Worm (Caenorhabditis elegans) whole organism, early embryonic: ENCODE data around the gene Y43F8C.7.

ENCODE experiments used
- B0310.2 ChIP-seq: sonication (generic microtip); optimal IDR thresholded peaks from 2 replicates; lab custom pipeline; 2016; ENCODE audit warnings: mild to moderate bottlenecking, missing genetic modification characterization, missing compliant biosample characterization
- F13C5.2 ChIP-seq: sonication (generic microtip); optimal IDR thresholded peaks from 2 replicates; lab custom pipeline; 2017; ENCODE audit warnings: mild to moderate bottlenecking, missing genetic modification characterization, inconsistent platforms, missing compliant biosample characterization
- aly-1 ChIP-seq: sonication (generic microtip); optimal IDR thresholded peaks from 2 replicates; lab custom pipeline; 2016; ENCODE audit warnings: missing genetic modification characterization, missing compliant biosample characterization
- ama-1 ChIP-seq: fragments of 150-350 bp; optimal IDR thresholded peaks from 2 replicates; lab custom pipeline; 2014
- ceh-13 ChIP-seq: fragments of 200-800 bp; sonication (Bioruptor generic); optimal IDR thresholded peaks from 2 replicates; lab custom pipeline; 2018; ENCODE audit warnings: mild to moderate bottlenecking, missing genetic modification characterization, missing compliant biosample characterization
- ceh-36 ChIP-seq: sonication (generic microtip); optimal IDR thresholded peaks from 2 replicates; lab custom pipeline; 2016; ENCODE audit warnings: missing genetic modification characterization, inconsistent platforms, missing compliant biosample characterization
- ets-7 ChIP-seq: sonication (generic microtip); optimal IDR thresholded peaks from 2 replicates; lab custom pipeline; 2016; ENCODE audit warnings: missing genotype, missing genetic modification characterization, missing compliant biosample characterization
- flt-1 ChIP-seq: fragments of 200-800 bp; sonication (Bioruptor generic); IDR thresholded peaks from 2 replicates; pipeline ENCODE4 v1.3.6; 2022; ENCODE audit warnings: missing genetic modification characterization, missing compliant biosample characterization
- hmbx-1 ChIP-seq: sonication (generic microtip); optimal IDR thresholded peaks from 2 replicates; lab custom pipeline; 2016; ENCODE audit warnings: mild to moderate bottlenecking, missing genetic modification characterization, missing compliant biosample characterization
- hmg-4 ChIP-seq: fragments of 200-800 bp; sonication (Bioruptor generic); optimal IDR thresholded peaks from 2 replicates; lab custom pipeline; 2018; ENCODE audit warnings: mild to moderate bottlenecking, missing genetic modification characterization, missing compliant biosample characterization
- hnd-1 ChIP-seq: sonication (generic microtip); optimal IDR thresholded peaks from 2 replicates; lab custom pipeline; 2016; ENCODE audit warnings: missing genetic modification characterization, missing compliant biosample characterization
- pes-1 ChIP-seq: fragments of 200-800 bp; sonication (Bioruptor generic); IDR thresholded peaks from 2 replicates; pipeline ENCODE4 v1.3.6; 2022; ENCODE audit warnings: missing genetic modification reagents, missing genetic modification characterization, missing compliant biosample characterization
- scrt-1 ChIP-seq: fragments of 200-800 bp; sonication (Bioruptor generic); IDR thresholded peaks from 2 replicates; pipeline ENCODE4 v1.3.6; 2022; ENCODE audit warnings: missing genetic modification characterization, missing compliant biosample characterization
- sea-1 ChIP-seq: fragments of 200-800 bp; sonication (Bioruptor generic); conservative IDR thresholded peaks from 2 replicates; pipeline ENCODE4 v1.3.6; 2022; ENCODE audit warnings: missing genetic modification characterization, missing compliant biosample characterization
- tbx-11 ChIP-seq: fragments of 200-800 bp; sonication (Bioruptor generic); IDR thresholded peaks from 2 replicates; pipeline ENCODE4 v1.3.6; 2022; ENCODE audit warnings: missing genetic modification characterization, missing compliant biosample characterization
- tbx-37 ChIP-seq: fragments of 200-800 bp; sonication (Bioruptor generic); conservative IDR thresholded peaks from 2 replicates; pipeline ENCODE4 v1.3.6; 2022; ENCODE audit warnings: missing genetic modification reagents, missing genetic modification characterization, missing compliant biosample characterization
- tra-4 ChIP-seq: sonication (generic microtip); optimal IDR thresholded peaks from 2 replicates; lab custom pipeline; 2017; ENCODE audit warnings: missing genetic modification characterization, missing compliant biosample characterization

Y43F8C.7 gene

ce11 chrV:19629973-19630372 is 13.9 kb downstream of the Y43F8C.7 start:
- TF ChIP-seq scrt-1 (GFP tag; lab: Robert Waterston, UW), result no peak
- no peak for TF ChIP-seq tra-4
- no peak for TF ChIP-seq ceh-13 (GFP tag; lab: Kevin White, UChicago)
- no peak for TF ChIP-seq flt-1 (GFP tag; lab: Robert Waterston, UW)
- no peak for TF ChIP-seq pes-1
- TF ChIP-seq B0310.2 (tag; lab: Kevin White, UChicago), result no peak
- no peak for TF ChIP-seq tbx-37 (GFP tag; lab: Robert Waterston, UW)
- TF ChIP-seq hmbx-1 (tag; lab: Kevin White, UChicago), result no peak
- no peak for TF ChIP-seq aly-1 (tag; lab: Kevin White, UChicago)
- no peak for TF ChIP-seq F13C5.2 (tag; lab: Kevin White, UChicago)
- no peak for TF ChIP-seq ets-7
- TF ChIP-seq tbx-11, result no peak
- no peak for TF ChIP-seq sea-1 (GFP tag; lab: Robert Waterston, UW)
- no peak for TF ChIP-seq hnd-1
- no peak for TF ChIP-seq ceh-36 (tag; lab: Kevin White, UChicago)
- TF ChIP-seq hmg-4 (GFP tag; lab: Kevin White, UChicago), result no peak

ce11 chrV:19629544-19629943 is 14.3 kb downstream of the Y43F8C.7 start:
- TF ChIP-seq ama-1 (lab: Kevin White, UChicago) (no peak), pes-1 (peak; percentile 53), hmg-4 (GFP tag; lab: Kevin White, UChicago) (peak; percentile 37)

ce11 chrV:19625719-19626118 is 18.1 kb downstream of the Y43F8C.7 start:
- TF ChIP-seq hnd-1, result no peak
- TF ChIP-seq hmg-4 (GFP tag; lab: Kevin White, UChicago), result no peak
- TF ChIP-seq hmbx-1 (tag; lab: Kevin White, UChicago), result no peak
- no peak for TF ChIP-seq ets-7
- TF ChIP-seq scrt-1 (GFP tag; lab: Robert Waterston, UW), result no peak
- TF ChIP-seq tbx-37 (GFP tag; lab: Robert Waterston, UW), result no peak
- TF ChIP-seq ceh-36 (tag; lab: Kevin White, UChicago), result no peak
- TF ChIP-seq B0310.2 (tag; lab: Kevin White, UChicago), result no peak
- no peak for TF ChIP-seq pes-1
- no peak for TF ChIP-seq ama-1 (lab: Kevin White, UChicago)
- no peak for TF ChIP-seq tra-4
- TF ChIP-seq aly-1 (tag; lab: Kevin White, UChicago), result no peak
- no peak for TF ChIP-seq F13C5.2 (tag; lab: Kevin White, UChicago)
- TF ChIP-seq sea-1 (GFP tag; lab: Robert Waterston, UW), result no peak
- TF ChIP-seq flt-1 (GFP tag; lab: Robert Waterston, UW), result no peak

- no peak for TF ChIP-seq scrt-1 (GFP tag; lab: Robert Waterston, UW)
- TF ChIP-seq ama-1 (lab: Kevin White, UChicago), result no peak
- TF ChIP-seq aly-1 (tag; lab: Kevin White, UChicago), result no peak
- TF ChIP-seq ets-7, result no peak
- TF ChIP-seq flt-1 (GFP tag; lab: Robert Waterston, UW), result no peak
- no peak for TF ChIP-seq F13C5.2 (tag; lab: Kevin White, UChicago)
- no peak for TF ChIP-seq hmg-4 (GFP tag; lab: Kevin White, UChicago)
- no peak for TF ChIP-seq ceh-36 (tag; lab: Kevin White, UChicago)
- no peak for TF ChIP-seq hmbx-1 (tag; lab: Kevin White, UChicago)
These were observed 19.1 kb downstream of the Y43F8C.7 start, which contains the start of gene dyf-19 for ce11 chrV:19624749-19625148. Gene dyf-19 (plus strand): TSS chrV:19625049.

ce11 chrV:19623523-19624312 is 20.1 kb downstream of the Y43F8C.7 start:
- TF ChIP-seq B0310.2 (tag; lab: Kevin White, UChicago) (no peak), tbx-11 (no peak), ama-1 (lab: Kevin White, UChicago) (no peak), scrt-1 (GFP tag; lab: Robert Waterston, UW) (no peak), tra-4 (no peak), ets-7 (no peak), aly-1 (tag; lab: Kevin White, UChicago) (no peak)

ce11 chrV:19622440-19622914 is 21.4 kb downstream of the Y43F8C.7 start, which contains the start of gene Y43F8C.3:
Gene Y43F8C.3 (minus strand): TSS chrV:19622626.
- 0 out of 2 replicates have a peak, but pooled peaks have one; percentile 41 for TF ChIP-seq sea-1 (GFP tag; lab: Robert Waterston, UW)
- no peak for TF ChIP-seq B0310.2 (tag; lab: Kevin White, UChicago)
- no peak for TF ChIP-seq tbx-11
- TF ChIP-seq tbx-37 (GFP tag; lab: Robert Waterston, UW), result no peak
- TF ChIP-seq pes-1, result no peak
- peak; percentile 26 for TF ChIP-seq F13C5.2 (tag; lab: Kevin White, UChicago)
- peak; percentile 18; the same call in 1 of the 2 replicates for TF ChIP-seq flt-1 (GFP tag; lab: Robert Waterston, UW)
- no peak for TF ChIP-seq ceh-36 (tag; lab: Kevin White, UChicago)
- TF ChIP-seq ets-7, result no peak
- TF ChIP-seq hmg-4 (GFP tag; lab: Kevin White, UChicago), result peak; percentile 73
- TF ChIP-seq ceh-13 (GFP tag; lab: Kevin White, UChicago), result no peak
- TF ChIP-seq ama-1 (lab: Kevin White, UChicago), result no peak
- TF ChIP-seq aly-1 (tag; lab: Kevin White, UChicago), result no peak
- TF ChIP-seq hmbx-1 (tag; lab: Kevin White, UChicago), result no peak
- TF ChIP-seq tra-4, result no peak
- TF ChIP-seq hnd-1, result no peak
- TF ChIP-seq scrt-1 (GFP tag; lab: Robert Waterston, UW), result no peak; the same call in 1 of the 2 replicates

ce11 chrV:19620098-19620497 is 23.7 kb downstream of the Y43F8C.7 start:
- TF ChIP-seq aly-1 (tag; lab: Kevin White, UChicago) (no peak), ceh-13 (GFP tag; lab: Kevin White, UChicago) (no peak), pes-1 (no peak), flt-1 (GFP tag; lab: Robert Waterston, UW) (no peak), F13C5.2 (tag; lab: Kevin White, UChicago) (no peak)
